Worm (Caenorhabditis elegans): ENCODE results near the gene snpc-1.3.

DNA sequence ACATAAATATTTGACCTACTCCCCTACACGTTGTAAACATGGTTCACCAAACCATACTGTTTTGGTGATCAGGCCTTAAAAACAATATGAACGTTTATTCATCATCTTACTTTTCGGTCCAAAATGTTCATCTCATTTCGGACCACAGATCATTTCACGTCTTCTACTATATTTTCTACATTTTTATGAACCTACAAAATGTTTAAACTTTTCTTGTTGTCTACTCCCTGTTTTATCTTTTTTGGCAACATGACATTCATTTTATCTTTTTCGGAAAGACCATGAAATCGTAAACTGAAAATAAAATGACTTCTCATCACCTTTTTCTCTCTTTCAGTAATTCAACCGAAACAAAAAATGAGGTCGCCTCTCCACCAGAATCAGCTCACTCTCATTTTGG lies 11.1 kb downstream of the snpc-1.3 start, which contains the start of gene rhr-1:
- TF ChIP-seq nhr-77 (tag; optimal IDR thresholded peaks at IDR 0.05) (no peak), sox-4 (tag; optimal IDR thresholded peaks at IDR 0.05) (no peak), lsy-2 (tag; optimal IDR thresholded peaks at IDR 0.05) (no peak), mdl-1 (tag; optimal IDR thresholded peaks at IDR 0.05) (no peak), unc-62 (GFP tag; optimal IDR thresholded peaks at IDR 0.05) (no peak), fkh-4 (tag; optimal IDR thresholded peaks at IDR 0.05; ENCODE audit: borderline replicate concordance) (no peak), mep-1 (tag; optimal IDR thresholded peaks at IDR 0.05) (no peak), lin-13 (GFP tag; optimal IDR thresholded peaks at IDR 0.05) (no peak), pag-3 (tag; optimal IDR thresholded peaks at IDR 0.05; ENCODE audit: borderline replicate concordance, insufficient read depth) (no peak), ztf-11 (tag; optimal IDR thresholded peaks at IDR 0.05) (no peak), tbx-2 (tag; optimal IDR thresholded peaks at IDR 0.05) (no peak)
